Worm (Caenorhabditis elegans) whole organism, L4/young adult: ENCODE data around the gene B0507.1.

ENCODE experiments used
- W03F9.2 ChIP-seq: fragments of 150-350 bp; optimal IDR thresholded peaks from 2 replicates; lab custom pipeline; 2014; ENCODE audit warnings: missing biosample characterization, missing genetic modification characterization
- him-1 ChIP-seq: sonication (generic microtip); optimal IDR thresholded peaks from 2 replicates; lab custom pipeline; 2016; ENCODE audit warnings: missing genotype, missing genetic modification reagents, missing genetic modification characterization, missing compliant biosample characterization

ce11 chrV:8776270-8776669 lies at the start of gene B0507.1:
- TF ChIP-seq W03F9.2 (no peak), him-1 (no peak)
